Fruit fly (Drosophila melanogaster): ENCODE results near the gene CG15529.

DNA sequence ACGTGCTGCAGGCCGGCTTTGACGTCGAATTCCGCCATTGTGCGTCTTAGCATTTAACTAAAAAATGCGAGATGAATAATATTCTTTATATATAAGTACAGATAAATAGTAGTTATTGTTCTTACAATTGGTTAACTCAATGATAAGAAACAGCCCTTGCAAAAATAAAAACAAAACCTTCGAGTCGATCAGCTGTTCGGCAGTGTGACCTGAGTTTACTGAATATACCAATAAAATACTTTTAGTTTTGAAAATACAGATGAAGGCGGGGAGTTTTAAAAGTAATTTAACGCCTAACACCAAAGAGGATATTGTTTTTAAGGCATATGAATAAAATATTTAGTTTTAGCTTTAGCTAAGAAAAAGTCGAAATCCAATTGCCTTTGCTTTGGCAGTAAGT lies 25.6 kb downstream of the CG15529 start, which contains the start of the genes CG1983 and CG15530:
- TF ChIP-seq foxo (GFP tag; optimal IDR thresholded peaks at IDR 0.05) (no peak), usp (GFP tag; optimal IDR thresholded peaks at IDR 0.05) (no peak), Dfd (GFP tag; optimal IDR thresholded peaks at IDR 0.05) (no peak), CG9705 (GFP tag; optimal IDR thresholded peaks at IDR 0.05) (no peak), Mio (GFP tag; optimal IDR thresholded peaks at IDR 0.05) (no peak), dl (GFP tag; optimal IDR thresholded peaks at IDR 0.05; ENCODE audit: insufficient read depth in 1 of 2, partially characterized antibody in 2 of 2) (no peak), Hr78 (GFP tag; optimal IDR thresholded peaks at IDR 0.05) (no peak)
